Worm (Caenorhabditis elegans) whole organism, L3 larva: ENCODE measurements around the gene casy-1.

Experiments
- R02D3.7 ChIP-seq: fragments of 150-350 bp; optimal IDR thresholded peaks from 2 replicates; lab custom pipeline; 2014; ENCODE audit warnings: missing biosample characterization, missing genetic modification characterization
- aly-2 ChIP-seq: fragments of 150-350 bp; optimal IDR thresholded peaks from 2 replicates; lab custom pipeline; 2014; ENCODE audit warnings: missing biosample characterization, missing genetic modification characterization
- ceh-16 ChIP-seq: sonication (generic microtip); optimal IDR thresholded peaks from 2 replicates; lab custom pipeline; 2017; ENCODE audit warnings: missing biosample characterization, missing genetic modification characterization
- elt-3 ChIP-seq, 3 experiments: fragments of 150-350 bp in 1 of 3; sonication (generic microtip) in 2 of 3; optimal IDR thresholded peaks; 2 replicates in 2 of 3; 4 replicates in 1 of 3; lab custom pipeline; 2014 to 2017; ENCODE audit warnings: missing biosample characterization in 3 of 3, missing genetic modification characterization in 3 of 3
- fkh-10 ChIP-seq: sonication (generic microtip); optimal IDR thresholded peaks from 2 replicates; lab custom pipeline; 2017; ENCODE audit warnings: missing biosample characterization, missing genetic modification reagents, missing genetic modification characterization
- fkh-2 ChIP-seq: fragments of 150-350 bp; optimal IDR thresholded peaks from 2 replicates; lab custom pipeline; 2014; ENCODE audit warnings: missing biosample characterization, missing genetic modification reagents, missing genetic modification characterization
- lin-15B ChIP-seq: fragments of 150-350 bp; optimal IDR thresholded peaks from 2 replicates; lab custom pipeline; 2014; ENCODE audit warnings: missing biosample characterization, missing genetic modification characterization
- nhr-11 ChIP-seq: fragments of 150-350 bp; optimal IDR thresholded peaks from 2 replicates; lab custom pipeline; 2014; ENCODE audit warnings: missing biosample characterization, missing genetic modification characterization
- nhr-12 ChIP-seq: fragments of 150-350 bp; optimal IDR thresholded peaks from 2 replicates; lab custom pipeline; 2014; ENCODE audit warnings: missing biosample characterization, missing genetic modification characterization
- nhr-23 ChIP-seq: fragments of 150-350 bp; optimal IDR thresholded peaks from 2 replicates; lab custom pipeline; 2014; ENCODE audit warnings: missing biosample characterization, missing genetic modification reagents, missing genetic modification characterization
- nhr-25 ChIP-seq: sonication (generic microtip); optimal IDR thresholded peaks from 2 replicates; lab custom pipeline; 2017; ENCODE audit warnings: missing biosample characterization, missing genetic modification characterization
- nhr-43 ChIP-seq: sonication (generic microtip); optimal IDR thresholded peaks from 2 replicates; lab custom pipeline; 2016; ENCODE audit warnings: mild to moderate bottlenecking, missing genetic modification characterization, missing compliant biosample characterization; ENCODE audit not compliant: poor library complexity, severe bottlenecking
- snpc-4 ChIP-seq: fragments of 150-350 bp; optimal IDR thresholded peaks from 2 replicates; lab custom pipeline; 2014; ENCODE audit warnings: missing biosample characterization, missing genetic modification characterization
- tbx-2 ChIP-seq: sonication (generic microtip); optimal IDR thresholded peaks from 2 replicates; lab custom pipeline; 2016; ENCODE audit warnings: mild to moderate bottlenecking, missing genetic modification characterization, missing compliant biosample characterization

- TF ChIP-seq elt-3 (tag; optimal IDR thresholded peaks at IDR 0.05; lab: Kevin White, UChicago) (no peak), R02D3.7 (no peak), nhr-12 (tag; lab: Kevin White, UChicago) (no peak), nhr-23 (tag; lab: Kevin White, UChicago) (no peak), ceh-16 (tag; lab: Kevin White, UChicago) (no peak), fkh-2 (tag; lab: Kevin White, UChicago) (no peak), tbx-2 (tag; lab: Kevin White, UChicago) (no peak), fkh-10 (peak; percentile 7), lin-15B (tag; lab: Kevin White, UChicago) (no peak), nhr-11 (tag; lab: Kevin White, UChicago) (no peak), nhr-25 (no peak), nhr-43 (tag; lab: Kevin White, UChicago) (no peak), aly-2 (no peak), snpc-4 (tag; lab: Kevin White, UChicago) (peak; percentile 78)
Observed at ce11 chrII:5966637-5967036, 10.2 kb upstream of the casy-1 start.
